Worm (Caenorhabditis elegans): Measurements from ENCODE around the gene Y34B4A.7.

Y34B4A.7 gene

DNA sequence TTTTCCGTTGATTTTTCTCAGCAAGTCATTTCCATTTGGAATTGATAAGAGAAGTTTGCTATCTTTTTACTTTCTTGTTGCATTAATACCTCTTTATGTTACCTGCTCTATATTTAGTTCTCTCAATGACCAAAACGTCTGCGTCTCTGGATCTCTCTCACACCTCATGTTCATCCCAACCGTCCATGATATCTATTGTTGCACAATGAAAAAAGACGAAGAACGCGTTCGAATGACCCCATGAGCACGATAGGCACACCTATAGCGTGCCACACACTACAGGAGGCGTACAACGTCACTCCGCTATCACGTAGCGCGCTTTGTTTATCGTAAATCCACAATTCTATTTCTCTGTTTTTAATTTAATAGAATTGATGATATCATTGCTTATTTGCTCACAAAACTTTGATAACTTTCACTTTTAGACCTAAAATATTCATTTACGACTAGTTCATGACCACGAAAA is 35.1 kb downstream of the Y34B4A.7 start, which contains the start of gene Y34B4A.2:
Gene Y34B4A.2 (plus strand): TSS at position 328 of the 466 bp plus-strand sequence.
- TF ChIP-seq crh-2 (tag; optimal IDR thresholded peaks at IDR 0.05) (peak; percentile 51), R02D3.7 (tag; optimal IDR thresholded peaks at IDR 0.05) (peak; percentile 84), F13H6.1 (tag; optimal IDR thresholded peaks at IDR 0.05) (peak; percentile 27), elt-1 (tag; optimal IDR thresholded peaks at IDR 0.05) (no peak), fos-1 (tag; optimal IDR thresholded peaks at IDR 0.05) (peak; percentile 37), lin-13 (GFP tag; optimal IDR thresholded peaks at IDR 0.05) (no peak), sma-3 (GFP tag; optimal IDR thresholded peaks at IDR 0.05) (peak; percentile 35), nhr-11 (tag; optimal IDR thresholded peaks at IDR 0.05) (no peak), unc-55 (GFP tag; optimal IDR thresholded peaks at IDR 0.05) (peak; percentile 37), nhr-129 (tag; optimal IDR thresholded peaks at IDR 0.05) (peak; percentile 54), blmp-1 (tag; optimal IDR thresholded peaks at IDR 0.05; ENCODE audit: insufficient read depth) (no peak), sma-9 (GFP tag; optimal IDR thresholded peaks at IDR 0.05) (peak; percentile 55), sma-9 (tag; optimal IDR thresholded peaks at IDR 0.05) (no peak)

DNA sequence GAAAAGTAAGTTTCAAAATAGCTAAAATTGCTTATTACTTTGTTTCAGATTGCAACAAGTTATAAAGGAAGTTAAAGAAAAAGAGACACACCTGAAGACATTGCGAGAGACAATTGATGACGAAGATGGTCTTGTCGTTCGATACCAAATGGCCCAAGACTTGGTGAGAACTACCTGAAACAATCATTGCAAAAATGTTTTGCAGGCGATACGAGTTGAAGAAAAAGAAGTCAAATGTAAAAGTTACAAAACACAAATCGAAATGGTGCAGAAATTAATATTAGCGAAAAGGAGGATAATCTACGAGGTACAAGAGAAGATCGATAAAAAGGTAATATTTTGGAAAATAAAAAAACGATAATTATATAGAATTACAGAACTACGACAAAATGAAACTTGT is 35.5 kb downstream of the Y34B4A.7 start, which contains the start of gene rga-8:
Gene rga-8 (minus strand): TSS at position 101 of the 400 bp plus-strand sequence.
- TF ChIP-seq nhr-25 (tag; optimal IDR thresholded peaks at IDR 0.05) (no peak), ztf-4 (tag; optimal IDR thresholded peaks at IDR 0.05) (no peak), nhr-21 (tag; optimal IDR thresholded peaks at IDR 0.05) (no peak), lin-39 (tag; optimal IDR thresholded peaks at IDR 0.05) (no peak), ZK546.5 (tag; optimal IDR thresholded peaks at IDR 0.05) (no peak), sma-3 (GFP tag; optimal IDR thresholded peaks at IDR 0.05) (no peak), nhr-77 (tag; optimal IDR thresholded peaks at IDR 0.05) (no peak), alr-1 (tag; optimal IDR thresholded peaks at IDR 0.05) (no peak), nhr-12 (tag; optimal IDR thresholded peaks at IDR 0.05) (no peak), elt-3 (tag; optimal IDR thresholded peaks at IDR 0.05) (no peak), nhr-129 (tag; optimal IDR thresholded peaks at IDR 0.05) (no peak), F13H6.1 (tag; optimal IDR thresholded peaks at IDR 0.05) (no peak), ztf-1 (GFP tag; conservative IDR thresholded peaks at IDR 0.05) (no peak)

DNA sequence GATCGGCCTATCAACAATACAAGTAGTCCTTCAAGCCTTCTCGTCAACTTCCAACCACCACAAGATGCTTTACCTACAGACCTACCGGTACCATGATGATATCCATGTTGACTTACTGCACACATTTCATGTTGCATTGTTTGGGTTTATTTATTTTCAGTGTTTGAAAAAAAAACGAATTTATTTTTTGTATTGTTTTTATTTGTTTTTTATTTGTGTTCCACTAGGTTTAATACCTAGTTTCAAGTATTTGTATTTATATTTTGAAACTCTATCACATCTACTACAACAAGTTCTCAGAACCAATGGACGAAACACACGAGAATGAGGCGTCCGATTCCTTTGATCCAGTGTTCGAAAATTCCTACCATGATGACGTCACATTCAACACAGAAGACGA is 39.4 kb downstream of the Y34B4A.7 start, which contains the start of gene vps-41:
Gene vps-41 (plus strand): TSS at position 301 of the 400 bp plus-strand sequence.
- TF ChIP-seq lin-13 (GFP tag; optimal IDR thresholded peaks at IDR 0.05) (no peak), alr-1 (tag; optimal IDR thresholded peaks at IDR 0.05) (no peak), dmd-4 (tag; optimal IDR thresholded peaks at IDR 0.05) (no peak), mbf-1 (tag; optimal IDR thresholded peaks at IDR 0.05) (no peak), egl-27 (tag; optimal IDR thresholded peaks at IDR 0.05) (no peak), lsy-2 (tag; optimal IDR thresholded peaks at IDR 0.05) (no peak), ZK546.5 (tag; optimal IDR thresholded peaks at IDR 0.05) (no peak), ztf-4 (tag; optimal IDR thresholded peaks at IDR 0.05) (no peak), nhr-23 (tag; optimal IDR thresholded peaks at IDR 0.05) (no peak), ama-1 (optimal IDR thresholded peaks at IDR 0.05) (no peak), zag-1 (tag; optimal IDR thresholded peaks at IDR 0.05) (no peak), nhr-25 (tag; optimal IDR thresholded peaks at IDR 0.05) (no peak), elt-3 (tag; optimal IDR thresholded peaks at IDR 0.05) (no peak), ceh-16 (tag; optimal IDR thresholded peaks at IDR 0.05) (no peak), nhr-12 (tag; optimal IDR thresholded peaks at IDR 0.05) (no peak), ceh-82 (tag; optimal IDR thresholded peaks at IDR 0.05) (no peak), Y55F3AM.14 (GFP tag; optimal IDR thresholded peaks at IDR 0.05) (no peak), unc-62 (GFP tag; optimal IDR thresholded peaks at IDR 0.05) (no peak)

DNA sequence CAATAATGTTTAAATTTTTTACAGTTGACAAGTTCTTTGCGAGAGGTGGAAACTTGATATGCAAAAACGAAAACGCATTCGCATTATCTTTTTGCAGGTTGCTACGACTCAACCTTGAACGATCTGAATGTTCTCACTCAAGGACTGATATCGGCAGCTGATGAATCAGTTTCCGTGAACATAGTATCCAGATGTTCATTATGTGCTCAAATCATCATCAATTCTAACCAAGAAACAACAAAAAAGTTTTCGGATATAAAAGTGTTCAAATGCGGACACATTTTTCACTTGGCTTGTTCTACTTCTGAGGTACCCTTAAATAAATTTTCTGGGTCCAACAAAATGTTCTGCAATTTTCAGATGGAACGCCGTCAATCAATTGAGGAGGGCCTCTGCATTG is 45.0 kb downstream of the Y34B4A.7 start:
- no peak for TF ChIP-seq lin-13 (GFP tag; optimal IDR thresholded peaks at IDR 0.05)
- no peak for TF ChIP-seq aly-2 (tag; optimal IDR thresholded peaks at IDR 0.05)
- no peak for TF ChIP-seq gmeb-1 (tag; optimal IDR thresholded peaks at IDR 0.05)
- TF ChIP-seq snpc-4 (tag; optimal IDR thresholded peaks at IDR 0.05): no peak
- no peak for TF ChIP-seq blmp-1 (tag; optimal IDR thresholded peaks at IDR 0.05; ENCODE audit: insufficient read depth)
- TF ChIP-seq lsy-2 (tag; optimal IDR thresholded peaks at IDR 0.05): no peak
- no peak for TF ChIP-seq crh-2 (tag; optimal IDR thresholded peaks at IDR 0.05)
- TF ChIP-seq lin-39 (tag; optimal IDR thresholded peaks at IDR 0.05): no peak
- no peak for TF ChIP-seq unc-55 (GFP tag; optimal IDR thresholded peaks at IDR 0.05)
- no peak for TF ChIP-seq nhr-12 (tag; optimal IDR thresholded peaks at IDR 0.05)
- TF ChIP-seq nhr-23 (tag; optimal IDR thresholded peaks at IDR 0.05): no peak
- TF ChIP-seq ztf-4 (tag; optimal IDR thresholded peaks at IDR 0.05): no peak
- TF ChIP-seq nhr-77 (tag; optimal IDR thresholded peaks at IDR 0.05): no peak
